Fruit fly (Drosophila melanogaster) whole organism, pupa: ENCODE measurements around the gene Sf3b5.
A peak's percentile ranks its signal among the peaks of the same experiment; 100 is the strongest.

Source experiments
- CG10348 ChIP-seq: fragments of 200-800 bp; sonication (Bioruptor generic); IDR thresholded peaks from 2 replicates; pipeline ENCODE4 v1.3.6; 2022; ENCODE audit warnings: missing biosample characterization, missing genetic modification characterization
- CG12605 ChIP-seq: fragments of 200-800 bp; sonication (Bioruptor generic); IDR thresholded peaks from 2 replicates; pipeline ENCODE4 v1.3.6; 2022; ENCODE audit warnings: missing biosample characterization, missing genetic modification characterization
- CG13204 ChIP-seq: fragments of 200-800 bp; sonication (Bioruptor generic); optimal IDR thresholded peaks from 2 replicates; lab custom pipeline; 2018; ENCODE audit warnings: missing biosample characterization, mild to moderate bottlenecking, missing genetic modification characterization, moderate library complexity
- CG14655 ChIP-seq: fragments of 200-800 bp; sonication (Bioruptor generic); optimal IDR thresholded peaks from 3 replicates; lab custom pipeline; 2017; ENCODE audit warnings: mild to moderate bottlenecking, missing biosample characterization, missing genetic modification reagents, missing genetic modification characterization
- CG15710 ChIP-seq: fragments of 200-800 bp; sonication (Bioruptor generic); optimal IDR thresholded peaks from 2 replicates; lab custom pipeline; 2018; ENCODE audit warnings: missing biosample characterization, mild to moderate bottlenecking, missing genetic modification characterization, moderate library complexity
- CG17806 ChIP-seq: fragments of 200-800 bp; sonication (Bioruptor generic); optimal IDR thresholded peaks from 2 replicates; lab custom pipeline; 2018; ENCODE audit warnings: missing biosample characterization, mild to moderate bottlenecking, missing genetic modification characterization, moderate library complexity
- CG32121 ChIP-seq: fragments of 200-800 bp; sonication (Bioruptor generic); IDR thresholded peaks from 2 replicates; pipeline ENCODE4 v1.3.6; 2022; ENCODE audit warnings: missing biosample characterization, missing genetic modification characterization
- CG34367 ChIP-seq: fragments of 200-800 bp; sonication (Bioruptor generic); optimal IDR thresholded peaks from 2 replicates; lab custom pipeline; 2018; ENCODE audit warnings: missing biosample characterization, mild to moderate bottlenecking, missing genetic modification characterization
- CG4496 ChIP-seq: fragments of 200-800 bp; sonication (Bioruptor generic); IDR thresholded peaks from 3 replicates; pipeline ENCODE4 v1.3.6; 2022; ENCODE audit warnings: missing biosample characterization, missing genetic modification characterization
- CG8159 ChIP-seq: fragments of 200-800 bp; sonication (Bioruptor generic); optimal IDR thresholded peaks from 3 replicates; lab custom pipeline; 2018; ENCODE audit warnings: missing biosample characterization, mild to moderate bottlenecking, missing genetic modification characterization, moderate library complexity
- CG8301 ChIP-seq: fragments of 200-800 bp; sonication (Bioruptor generic); optimal IDR thresholded peaks from 2 replicates; lab custom pipeline; 2018; ENCODE audit warnings: missing biosample characterization, mild to moderate bottlenecking, missing genetic modification characterization
- CG9948 ChIP-seq: fragments of 200-800 bp; sonication (Bioruptor generic); optimal IDR thresholded peaks from 2 replicates; lab custom pipeline; 2018; ENCODE audit warnings: missing biosample characterization, mild to moderate bottlenecking, missing genetic modification characterization, moderate library complexity
- D1 ChIP-seq: fragments of 200-800 bp; sonication (Bioruptor generic); optimal IDR thresholded peaks from 2 replicates; lab custom pipeline; 2018; ENCODE audit warnings: missing biosample characterization, mild to moderate bottlenecking, missing genetic modification characterization, moderate library complexity
- EcR ChIP-seq: fragments of 200-800 bp; sonication (Bioruptor generic); optimal IDR thresholded peaks from 3 replicates; lab custom pipeline; 2019; ENCODE audit warnings: missing biosample characterization, missing genetic modification characterization, mild to moderate bottlenecking, moderate library complexity, missing genetic modification reagents
- Ets98B ChIP-seq: fragments of 200-800 bp; sonication (Bioruptor generic); IDR thresholded peaks from 2 replicates; pipeline ENCODE4 v1.3.6; 2022; ENCODE audit warnings: missing biosample characterization, missing genetic modification characterization
- Pif1A ChIP-seq: fragments of 200-800 bp; sonication (Bioruptor generic); optimal IDR thresholded peaks from 3 replicates; lab custom pipeline; 2016; ENCODE audit warnings: missing biosample characterization, missing genetic modification characterization
- Pif1B ChIP-seq: fragments of 200-800 bp; sonication (Bioruptor generic); optimal IDR thresholded peaks from 3 replicates; lab custom pipeline; 2016; ENCODE audit warnings: missing biosample characterization, missing genetic modification characterization
- Snoo ChIP-seq: fragments of 200-800 bp; sonication (Bioruptor generic); optimal IDR thresholded peaks from 3 replicates; lab custom pipeline; 2017; ENCODE audit warnings: missing biosample characterization, mild to moderate bottlenecking, missing genetic modification characterization, inconsistent platforms
- fd96Ca ChIP-seq: fragments of 200-800 bp; sonication (Bioruptor generic); IDR thresholded peaks from 3 replicates; pipeline ENCODE4 v1.3.6; 2022; ENCODE audit warnings: missing biosample characterization, missing genetic modification characterization
- gl ChIP-seq: fragments of 200-800 bp; sonication (Bioruptor generic); optimal IDR thresholded peaks from 2 replicates; lab custom pipeline; 2018; ENCODE audit warnings: missing biosample characterization, mild to moderate bottlenecking, missing genetic modification characterization
- rn ChIP-seq: fragments of 200-800 bp; sonication (Bioruptor generic); IDR thresholded peaks from 2 replicates; pipeline ENCODE4 v1.3.6; 2022; ENCODE audit warnings: missing biosample characterization, missing genetic modification characterization

Sf3b5 gene

DNA sequence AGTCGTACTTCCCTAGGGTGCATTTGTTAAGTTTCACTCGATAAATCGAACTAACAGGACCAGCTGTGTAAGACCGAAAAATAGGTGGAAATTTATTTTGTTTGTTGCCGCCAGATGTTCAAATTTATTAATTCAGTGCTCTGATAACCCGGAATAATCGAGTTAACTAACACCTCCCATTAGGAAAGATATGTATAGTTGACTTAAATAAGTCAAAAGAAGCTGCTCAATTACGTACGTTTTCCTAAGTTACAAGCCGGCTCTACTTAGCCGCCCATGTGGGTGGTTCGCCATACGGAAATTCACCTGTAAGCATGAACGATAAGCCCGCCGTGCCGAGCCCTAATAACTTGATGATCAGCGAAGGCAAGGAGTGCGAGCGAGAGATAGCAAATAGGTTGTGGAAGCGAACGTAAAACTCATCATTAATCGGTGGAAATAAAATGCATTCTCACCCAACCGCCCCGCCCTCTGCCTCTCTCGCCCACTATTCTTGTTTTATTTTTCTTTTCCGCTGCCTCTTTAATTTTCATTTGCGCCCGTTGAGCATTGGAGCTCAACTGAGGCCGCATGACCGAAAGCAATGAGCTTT is 38.8 kb upstream of the Sf3b5 start:
- TF ChIP-seq gl (tag; lab: Kevin White, UChicago): no peak
- TF ChIP-seq CG17806 (tag; lab: Kevin White, UChicago): peak; percentile 16
- no peak for TF ChIP-seq EcR (GFP tag; lab: Kevin White, UChicago)
- TF ChIP-seq Snoo: peak; percentile 10
- TF ChIP-seq CG8301: peak; percentile 57
- peak; percentile 69 for TF ChIP-seq CG14655
- no peak for TF ChIP-seq CG12605 (GFP tag; lab: Robert Waterston, UW)
- TF ChIP-seq D1 (tag; lab: Kevin White, UChicago): no peak
- TF ChIP-seq CG32121 (GFP tag; lab: Robert Waterston, UW): no peak
- no peak for TF ChIP-seq CG13204 (GFP tag; lab: Kevin White, UChicago)
- TF ChIP-seq CG15710: peak; percentile 64
- TF ChIP-seq rn (GFP tag; lab: Robert Waterston, UW): no peak
- peak; percentile 53 for TF ChIP-seq Pif1A (GFP tag; lab: Kevin White, UChicago)
- peak; percentile 40 for TF ChIP-seq CG9948 (tag; lab: Kevin White, UChicago)
- peak; percentile 22 for TF ChIP-seq Pif1B (GFP tag; lab: Kevin White, UChicago)
- no peak for TF ChIP-seq fd96Ca (GFP tag; lab: Robert Waterston, UW)
- peak; percentile 27 for TF ChIP-seq CG34367
- TF ChIP-seq CG8159 (tag; lab: Kevin White, UChicago): peak; percentile 71
- no peak for TF ChIP-seq Ets98B (GFP tag; lab: Robert Waterston, UW)
- no peak for TF ChIP-seq CG10348 (GFP tag; lab: Robert Waterston, UW)
- no peak for TF ChIP-seq CG4496 (GFP tag; lab: Robert Waterston, UW)
- TF ChIP-seq, all 21 proteins: peak for 10

dm6 chr3R:9053021-9053420 is 37.9 kb upstream of the Sf3b5 start:
- TF ChIP-seq CG13204 (GFP tag; lab: Kevin White, UChicago) (peak; percentile 95), Pif1B (GFP tag; lab: Kevin White, UChicago) (peak; percentile 57), CG17806 (tag; lab: Kevin White, UChicago) (peak; percentile 41), CG14655 (peak; percentile 53), CG4496 (GFP tag; lab: Robert Waterston, UW) (no peak), fd96Ca (GFP tag; lab: Robert Waterston, UW) (no peak), EcR (GFP tag; lab: Kevin White, UChicago) (peak; percentile 44), CG12605 (GFP tag; lab: Robert Waterston, UW) (no peak), Ets98B (GFP tag; lab: Robert Waterston, UW) (no peak), CG9948 (tag; lab: Kevin White, UChicago) (no peak), D1 (tag; lab: Kevin White, UChicago) (no peak), CG15710 (peak; percentile 36), CG10348 (GFP tag; lab: Robert Waterston, UW) (no peak), rn (GFP tag; lab: Robert Waterston, UW) (no peak), CG34367 (no peak), Pif1A (GFP tag; lab: Kevin White, UChicago) (peak; percentile 56), gl (tag; lab: Kevin White, UChicago) (peak; percentile 74), CG8159 (tag; lab: Kevin White, UChicago) (peak; percentile 60), CG32121 (GFP tag; lab: Robert Waterston, UW) (no peak), CG8301 (peak; percentile 44), Snoo (peak; percentile 57)

DNA sequence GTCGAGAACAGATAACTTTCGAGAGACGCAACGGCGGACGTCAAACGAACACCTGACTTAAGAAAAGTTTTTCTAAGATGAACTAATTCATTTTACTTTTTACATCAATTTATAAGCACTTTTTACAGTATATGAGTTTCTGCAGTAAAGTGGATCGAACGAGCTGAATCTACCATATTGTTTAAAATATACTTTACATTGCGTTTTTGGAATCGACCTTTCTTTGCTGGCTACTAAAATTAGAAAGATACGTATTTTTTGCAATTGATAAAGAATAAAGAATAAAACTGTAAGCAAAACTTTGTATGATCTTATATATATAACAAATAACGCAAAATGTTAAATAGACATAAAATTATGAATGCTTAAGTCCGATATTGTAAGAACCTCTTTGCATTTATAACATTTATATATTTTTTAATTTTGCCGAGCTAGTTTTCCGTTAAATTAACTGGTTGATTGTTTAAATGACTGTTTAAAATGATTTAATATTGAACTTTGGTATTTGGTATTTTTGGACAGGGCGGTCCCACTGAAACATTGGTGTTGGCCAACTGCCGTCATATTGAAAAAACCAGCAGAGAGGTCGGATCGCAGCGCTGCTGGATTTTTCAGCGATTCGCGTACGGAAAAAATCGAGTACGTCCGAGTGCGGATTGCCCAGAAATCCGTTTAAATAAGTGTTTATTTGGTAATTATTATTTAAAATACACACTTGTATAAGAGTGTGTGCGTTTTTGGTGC is 37.0 kb upstream of the Sf3b5 start, which contains the start of gene Kdm2:
Gene Kdm2, plus strand, starts transcription at position 559 of the 744 bp plus-strand sequence.
- TF ChIP-seq CG8301 (no peak), CG12605 (GFP tag; lab: Robert Waterston, UW) (no peak), Snoo (no peak), CG34367 (no peak), Pif1A (GFP tag; lab: Kevin White, UChicago) (peak; percentile 47), Pif1B (GFP tag; lab: Kevin White, UChicago) (peak; percentile 32), CG32121 (GFP tag; lab: Robert Waterston, UW) (no peak), fd96Ca (GFP tag; lab: Robert Waterston, UW) (no peak), D1 (tag; lab: Kevin White, UChicago) (peak; percentile 5), CG10348 (GFP tag; lab: Robert Waterston, UW) (no peak), CG13204 (GFP tag; lab: Kevin White, UChicago) (no peak), rn (GFP tag; lab: Robert Waterston, UW) (no peak), CG15710 (no peak), gl (tag; lab: Kevin White, UChicago) (no peak), CG4496 (GFP tag; lab: Robert Waterston, UW) (no peak)
- TF ChIP-seq, all 21 proteins: peak for 3

dm6 chr3R:9050519-9051119 is 35.5 kb upstream of the Sf3b5 start, which contains the start of gene Nmdmc:
TSS of gene Nmdmc (minus strand) at chr3R:9050555.
- no peak for TF ChIP-seq CG14655
- no peak for TF ChIP-seq Snoo
- TF ChIP-seq D1 (tag; lab: Kevin White, UChicago): no peak
- TF ChIP-seq CG17806 (tag; lab: Kevin White, UChicago): no peak
- TF ChIP-seq CG8301: no peak
- TF ChIP-seq CG32121 (GFP tag; lab: Robert Waterston, UW): no peak
- TF ChIP-seq CG9948 (tag; lab: Kevin White, UChicago): no peak
